Worm (Caenorhabditis elegans) whole organism, L1 larva: ENCODE results near the gene F40H3.3.

Source experiments
- C04F5.9 ChIP-seq: sonication (generic microtip); optimal IDR thresholded peaks from 2 replicates; lab custom pipeline; 2016; ENCODE audit warnings: missing genetic modification characterization, missing compliant biosample characterization
- C16A3.4 ChIP-seq: fragments of 150-350 bp; optimal IDR thresholded peaks from 2 replicates; lab custom pipeline; 2014; ENCODE audit warnings: missing biosample characterization, missing genetic modification characterization
- C34B4.2 ChIP-seq: sonication (generic microtip); optimal IDR thresholded peaks from 2 replicates; lab custom pipeline; 2017; ENCODE audit warnings: mild to moderate bottlenecking, missing genetic modification characterization, missing compliant biosample characterization
- alr-1 ChIP-seq: fragments of 200-800 bp; sonication (Bioruptor generic); optimal IDR thresholded peaks from 2 replicates; lab custom pipeline; 2018; ENCODE audit warnings: borderline replicate concordance, mild to moderate bottlenecking, missing genetic modification characterization, missing compliant biosample characterization
- ama-1 ChIP-seq: fragments of 150-350 bp; optimal IDR thresholded peaks from 2 replicates; lab custom pipeline; 2014
- ceh-88 ChIP-seq: fragments of 200-800 bp; sonication (Bioruptor generic); IDR thresholded peaks from 2 replicates; pipeline ENCODE4 v1.3.6; 2022; ENCODE audit warnings: missing genetic modification characterization, missing compliant biosample characterization
- ces-1 ChIP-seq: fragments of 150-350 bp; optimal IDR thresholded peaks from 2 replicates; lab custom pipeline; 2014; ENCODE audit warnings: missing biosample characterization, missing genetic modification reagents, missing genetic modification characterization
- dpl-1 ChIP-seq, 3 experiments: fragments of 150-350 bp in 2 of 3; sonication (generic microtip) in 1 of 3; optimal IDR thresholded peaks; 2 replicates each; lab custom pipeline; 2014 to 2017; ENCODE audit warnings: missing biosample characterization in 3 of 3, missing genetic modification characterization in 3 of 3, missing genetic modification reagents in 3 of 3
- efl-1 ChIP-seq, 4 experiments: fragments of 150-350 bp; optimal IDR thresholded peaks in 3 of 4; peaks in 1 of 4; 1 replicate in 1 of 4; 2 replicates in 3 of 4; lab custom pipeline; 2014; ENCODE audit warnings: missing biosample characterization in 2 of 4, missing genetic modification characterization in 2 of 4, missing genetic modification reagents in 2 of 4
- egl-27 ChIP-seq, 2 experiments: fragments of 150-350 bp in 1 of 2; sonication (generic microtip); optimal IDR thresholded peaks; 3 replicates each; lab custom pipeline; 2017 to 2018; ENCODE audit warnings: missing biosample characterization in 2 of 2, missing genetic modification characterization in 2 of 2, missing genetic modification reagents in 2 of 2
- elt-2 ChIP-seq: sonication (generic microtip); optimal IDR thresholded peaks from 2 replicates; lab custom pipeline; 2016; ENCODE audit warnings: missing genetic modification characterization, mild to moderate bottlenecking, inconsistent platforms, missing compliant biosample characterization, missing genetic modification reagents
- fkh-10 ChIP-seq: sonication (generic microtip); optimal IDR thresholded peaks from 2 replicates; lab custom pipeline; 2017; ENCODE audit warnings: missing biosample characterization, missing genetic modification reagents, missing genetic modification characterization
- fkh-4 ChIP-seq: sonication (generic microtip); optimal IDR thresholded peaks from 2 replicates; lab custom pipeline; 2016; ENCODE audit warnings: missing compliant biosample characterization, missing genetic modification characterization, borderline replicate concordance
- fkh-8 ChIP-seq: sonication (generic microtip); optimal IDR thresholded peaks from 2 replicates; lab custom pipeline; 2016; ENCODE audit warnings: mild to moderate bottlenecking, missing genetic modification characterization, missing compliant biosample characterization
- hlh-4 ChIP-seq: sonication (generic microtip); optimal IDR thresholded peaks from 2 replicates; lab custom pipeline; 2016; ENCODE audit warnings: mild to moderate bottlenecking, missing genetic modification characterization, missing compliant biosample characterization
- hpl-2 ChIP-seq: fragments of 150-350 bp; optimal IDR thresholded peaks from 2 replicates; lab custom pipeline; 2014; ENCODE audit warnings: missing biosample characterization, missing genetic modification reagents, missing genetic modification characterization
- isw-1 ChIP-seq: fragments of 200-800 bp; sonication (Bioruptor generic); IDR thresholded peaks from 2 replicates; pipeline ENCODE4 v1.3.6; 2022; ENCODE audit warnings: missing genetic modification characterization, missing compliant biosample characterization
- lin-14 ChIP-seq: fragments of 200-800 bp; sonication (Bioruptor generic); optimal IDR thresholded peaks from 2 replicates; lab custom pipeline; 2018; ENCODE audit warnings: mild to moderate bottlenecking, missing genetic modification characterization, moderate library complexity, missing compliant biosample characterization
- lin-39 ChIP-seq: fragments of 150-350 bp; optimal IDR thresholded peaks from 2 replicates; lab custom pipeline; 2014; ENCODE audit warnings: missing biosample characterization, missing genetic modification reagents, missing genetic modification characterization
- lir-3 ChIP-seq: sonication (generic microtip); optimal IDR thresholded peaks from 2 replicates; lab custom pipeline; 2016; ENCODE audit warnings: mild to moderate bottlenecking, missing genetic modification characterization, moderate library complexity, missing compliant biosample characterization; ENCODE audit not compliant: poor library complexity
- mef-2 ChIP-seq: fragments of 150-350 bp; optimal IDR thresholded peaks from 2 replicates; lab custom pipeline; 2014; ENCODE audit warnings: missing biosample characterization, missing genetic modification characterization
- nhr-11 ChIP-seq: fragments of 150-350 bp; optimal IDR thresholded peaks from 2 replicates; lab custom pipeline; 2014; ENCODE audit warnings: missing biosample characterization, missing genetic modification characterization
- nhr-19 ChIP-seq: fragments of 200-800 bp; sonication (Bioruptor generic); conservative IDR thresholded peaks from 2 replicates; pipeline ENCODE4 v1.3.6; 2022; ENCODE audit warnings: missing genetic modification characterization, missing compliant biosample characterization
- nhr-28 ChIP-seq: fragments of 150-350 bp; optimal IDR thresholded peaks from 2 replicates; lab custom pipeline; 2014; ENCODE audit warnings: missing biosample characterization, missing genetic modification characterization
- nhr-47 ChIP-seq: sonication (generic microtip); optimal IDR thresholded peaks from 2 replicates; lab custom pipeline; 2016; ENCODE audit warnings: mild to moderate bottlenecking, missing genetic modification characterization, moderate library complexity, missing compliant biosample characterization
- nhr-76 ChIP-seq: sonication (generic microtip); optimal IDR thresholded peaks from 2 replicates; lab custom pipeline; 2017; ENCODE audit warnings: missing biosample characterization, missing genetic modification characterization
- sup-37 ChIP-seq: fragments of 200-800 bp; sonication (Bioruptor generic); optimal IDR thresholded peaks from 2 replicates; lab custom pipeline; 2018; ENCODE audit warnings: mild to moderate bottlenecking, missing genetic modification characterization, missing compliant biosample characterization
- tbx-2 ChIP-seq: sonication (generic microtip); optimal IDR thresholded peaks from 2 replicates; lab custom pipeline; 2016; ENCODE audit warnings: missing genetic modification characterization, missing compliant biosample characterization
- tlp-1 ChIP-seq: fragments of 150-350 bp; optimal IDR thresholded peaks from 2 replicates; lab custom pipeline; 2014; ENCODE audit warnings: missing biosample characterization, missing genetic modification characterization
- unc-30 ChIP-seq: sonication (generic microtip); optimal IDR thresholded peaks from 2 replicates; lab custom pipeline; 2017; ENCODE audit warnings: missing biosample characterization, missing genetic modification characterization
- unc-86 ChIP-seq: sonication (generic microtip); optimal IDR thresholded peaks from 2 replicates; lab custom pipeline; 2016; ENCODE audit warnings: missing genetic modification characterization, missing compliant biosample characterization
- zag-1 ChIP-seq: fragments of 150-350 bp; optimal IDR thresholded peaks from 2 replicates; lab custom pipeline; 2014; ENCODE audit warnings: missing biosample characterization, missing genetic modification characterization
- zip-4 ChIP-seq: fragments of 200-800 bp; sonication (Bioruptor generic); optimal IDR thresholded peaks from 2 replicates; lab custom pipeline; 2018; ENCODE audit warnings: mild to moderate bottlenecking, missing genetic modification characterization, moderate library complexity, missing compliant biosample characterization
- ztf-11 ChIP-seq, 2 experiments: sonication (generic microtip); optimal IDR thresholded peaks; 2 replicates each; lab custom pipeline; 2016 to 2017; ENCODE audit warnings: missing genetic modification characterization in 2 of 2, missing biosample characterization in 1 of 2, missing compliant biosample characterization in 1 of 2
- ztf-4 ChIP-seq: fragments of 150-350 bp; optimal IDR thresholded peaks from 2 replicates; lab custom pipeline; 2014; ENCODE audit warnings: missing biosample characterization, missing genetic modification characterization

Gene F40H3.3

DNA sequence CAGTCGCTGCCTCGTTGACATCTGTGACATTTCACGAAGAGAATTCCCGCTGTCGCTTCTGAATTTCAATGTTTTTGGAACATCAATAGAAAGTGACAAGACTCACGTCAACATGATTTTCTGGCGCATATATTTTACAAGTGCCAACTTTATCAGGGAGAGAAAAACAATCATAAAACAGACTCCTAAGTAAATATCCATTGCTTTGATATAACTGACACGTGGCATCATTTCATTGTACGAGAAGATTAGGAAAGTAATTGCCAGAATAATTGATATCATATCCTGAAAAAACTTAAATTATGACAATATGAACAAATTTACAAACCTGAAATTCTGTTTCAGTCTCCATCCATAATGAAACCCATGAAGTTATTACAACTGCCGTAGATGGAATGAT is 13.2 kb upstream of the F40H3.3 start:
- TF ChIP-seq isw-1 (GFP tag; lab: Robert Waterston, UW) (no peak), alr-1 (no peak), hpl-2 (GFP tag; lab: Kevin White, UChicago) (no peak), tbx-2 (no peak), elt-2 (no peak), ceh-88 (GFP tag; lab: Robert Waterston, UW) (no peak), unc-30 (tag; lab: Kevin White, UChicago) (no peak), tlp-1 (tag; lab: Kevin White, UChicago) (no peak), ztf-4 (tag; lab: Kevin White, UChicago) (no peak), mef-2 (tag; lab: Kevin White, UChicago) (no peak), nhr-47 (tag; lab: Kevin White, UChicago) (no peak), nhr-76 (tag; lab: Kevin White, UChicago) (no peak), ama-1 (lab: Kevin White, UChicago) (no peak), efl-1 (optimal IDR thresholded peaks at IDR 0.05; lab: Kevin White, UChicago) (no peak), efl-1 (GFP tag; optimal IDR thresholded peaks at IDR 0.05 in 1 of 2; lab: Kevin White, UChicago) (no peak), unc-86 (tag; lab: Kevin White, UChicago) (no peak), nhr-11 (tag; lab: Kevin White, UChicago) (no peak), lin-39 (tag; lab: Kevin White, UChicago) (no peak), C04F5.9 (tag; lab: Kevin White, UChicago) (no peak)

DNA sequence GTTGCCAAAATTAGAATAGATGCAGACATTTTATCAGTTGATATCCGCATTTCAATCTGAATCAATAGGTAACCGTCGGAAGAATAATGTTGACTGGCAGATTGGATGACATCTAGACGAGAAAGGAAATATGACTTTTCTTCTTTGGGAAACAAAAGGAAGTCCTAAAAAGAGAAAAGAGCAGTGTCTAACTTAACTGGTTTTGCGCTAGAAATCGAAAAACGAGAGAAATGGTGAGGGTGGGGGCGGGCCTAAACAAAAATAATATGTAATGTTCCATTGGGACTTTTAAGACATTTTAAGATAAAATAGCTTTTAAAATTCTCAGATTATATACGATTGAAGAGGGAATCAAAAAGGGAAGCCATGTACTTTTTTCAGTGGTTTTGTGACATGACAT is 10.3 kb upstream of the F40H3.3 start, which contains the start of gene exp-1:
Gene exp-1 (minus strand): TSS at position 101 of the 400 bp plus-strand sequence.
- TF ChIP-seq dpl-1 (GFP tag; optimal IDR thresholded peaks at IDR 0.05; lab: Kevin White, UChicago) (no peak), efl-1 (optimal IDR thresholded peaks at IDR 0.05; lab: Kevin White, UChicago) (no peak), efl-1 (GFP tag; optimal IDR thresholded peaks at IDR 0.05 in 1 of 2; lab: Kevin White, UChicago) (peak in 1 of 2 experiments; percentile 35), sup-37 (GFP tag; lab: Kevin White, UChicago) (no peak), C16A3.4 (tag; lab: Kevin White, UChicago) (no peak), fkh-8 (tag; lab: Kevin White, UChicago) (no peak), nhr-19 (GFP tag; lab: Robert Waterston, UW) (no peak), C34B4.2 (tag; lab: Kevin White, UChicago) (no peak)

- TF ChIP-seq fkh-10 (GFP tag; lab: Kevin White, UChicago) (peak; percentile 64), isw-1 (GFP tag; lab: Robert Waterston, UW) (no peak), lin-14 (GFP tag; lab: Kevin White, UChicago) (peak; percentile 14)
These were observed 6.2 kb upstream of the F40H3.3 start for ce11 chrII:6165152-6165551.

DNA sequence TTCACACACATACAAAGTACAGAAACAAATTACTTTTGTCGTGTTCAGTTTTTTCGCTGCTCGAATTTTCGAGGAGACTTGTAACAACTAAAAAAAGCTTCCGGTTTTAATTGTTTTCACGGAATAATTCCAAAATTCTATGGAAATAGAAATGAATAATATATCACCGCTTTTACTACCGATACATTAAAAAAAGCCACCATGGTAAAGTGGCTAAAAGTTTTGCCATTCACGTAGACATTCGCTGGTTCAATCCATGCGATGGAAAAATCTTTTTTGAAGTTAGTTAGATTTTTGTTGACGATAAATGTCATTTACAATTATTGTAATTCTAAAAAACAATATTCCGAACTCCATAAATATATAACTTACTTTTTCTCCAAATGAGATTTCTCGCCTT is 2.6 kb upstream of the F40H3.3 start:
- TF ChIP-seq nhr-28 (no peak), fkh-4 (tag; lab: Kevin White, UChicago) (no peak), C04F5.9 (tag; lab: Kevin White, UChicago) (no peak), ztf-11 (tag; optimal IDR thresholded peaks at IDR 0.05; lab: Kevin White, UChicago) (no peak), lir-3 (tag; lab: Kevin White, UChicago) (no peak), hlh-4 (tag; lab: Kevin White, UChicago) (no peak), ces-1 (GFP tag; lab: Kevin White, UChicago) (no peak), zip-4 (GFP tag; lab: Kevin White, UChicago) (no peak), zag-1 (no peak), egl-27 (tag; optimal IDR thresholded peaks at IDR 0.05; lab: Kevin White, UChicago) (no peak)
- TF ChIP-seq, all 84 proteins: peak for 0
